Worm (Caenorhabditis elegans): Measurements from ENCODE around the gene F19H6.4.

DNA sequence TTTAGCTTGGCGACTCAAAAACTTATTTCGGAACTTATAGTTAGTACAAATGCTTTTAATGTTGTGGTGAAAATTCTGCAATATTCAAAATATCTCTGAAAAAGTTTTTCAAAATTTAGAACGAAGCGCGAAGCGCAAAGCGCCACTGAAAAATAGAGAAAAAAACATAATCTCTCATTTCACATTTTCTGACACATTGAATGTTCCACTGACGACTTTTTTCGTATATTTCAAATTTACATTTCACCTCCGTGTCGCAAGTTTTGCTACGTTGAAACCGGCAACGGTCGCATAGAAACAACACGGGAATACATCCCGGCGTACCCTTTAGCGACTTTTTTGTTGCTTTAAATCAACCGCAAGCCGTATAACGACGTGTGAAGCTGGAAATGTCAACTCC lies 17.2 kb upstream of the F19H6.4 start, which contains the start of gene F42F12.14:
- TF ChIP-seq nhr-12 (tag; optimal IDR thresholded peaks at IDR 0.05) (no peak), elt-1 (tag; optimal IDR thresholded peaks at IDR 0.05) (no peak), unc-62 (GFP tag; optimal IDR thresholded peaks at IDR 0.05) (no peak), mdl-1 (tag; optimal IDR thresholded peaks at IDR 0.05) (no peak), skn-1 (tag; optimal IDR thresholded peaks at IDR 0.05) (no peak), dmd-4 (tag; optimal IDR thresholded peaks at IDR 0.05) (no peak), ama-1 (optimal IDR thresholded peaks at IDR 0.05) (no peak), lin-39 (tag; optimal IDR thresholded peaks at IDR 0.05) (no peak), egl-27 (tag; optimal IDR thresholded peaks at IDR 0.05) (no peak), snpc-4 (tag; optimal IDR thresholded peaks at IDR 0.05) (no peak), ztf-4 (tag; optimal IDR thresholded peaks at IDR 0.05) (no peak), Y55F3AM.14 (GFP tag; optimal IDR thresholded peaks at IDR 0.05) (no peak), nhr-25 (tag; optimal IDR thresholded peaks at IDR 0.05) (no peak), C34F6.9 (tag; optimal IDR thresholded peaks at IDR 0.05) (no peak)
